Fruit fly (Drosophila melanogaster): ENCODE results near the gene Cyp12e1.
A peak's percentile ranks its signal among the peaks of the same experiment; 100 is the strongest.

The Cyp12e1 gene

DNA sequence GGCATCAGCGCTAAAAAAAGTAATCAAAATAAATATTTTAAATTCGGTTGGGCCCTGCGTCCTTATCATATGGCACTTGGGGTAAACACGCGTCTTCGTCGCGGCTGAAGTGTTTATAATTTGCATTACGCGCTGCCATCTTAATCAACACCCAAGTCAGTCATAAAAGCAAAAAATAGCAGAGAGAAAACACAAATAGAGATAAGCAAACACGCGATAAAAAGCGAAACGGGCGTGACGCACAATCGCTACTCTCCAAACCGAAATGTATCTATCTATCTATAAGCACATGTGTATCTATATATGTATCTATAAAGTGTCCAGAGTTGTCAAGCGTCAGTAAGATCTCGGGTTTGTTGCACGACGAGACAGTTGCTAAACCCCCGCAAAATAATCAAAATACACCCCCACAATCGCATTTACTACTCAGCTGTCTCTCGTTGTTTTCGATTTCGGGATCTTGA, 43.6 kb upstream of the Cyp12e1 start (continued):
- peak; percentile 19; the same call in 1 of the 3 replicates for TF ChIP-seq Dbx (GFP tag; IDR thresholded peaks at IDR 0.05)
- TF ChIP-seq zfh1 (GFP tag; IDR thresholded peaks at IDR 0.05), result no peak
- no peak for TF ChIP-seq C15 (GFP tag; IDR thresholded peaks at IDR 0.05)
- no peak for TF ChIP-seq CG11560 (tag; IDR thresholded peaks at IDR 0.05)
- TF ChIP-seq cwo (GFP tag; optimal IDR thresholded peaks at IDR 0.05), result peak; percentile 98
- TF ChIP-seq corto (GFP tag; optimal IDR thresholded peaks at IDR 0.05), result peak; percentile 41
- peak in 1 of 2 experiments; percentile 65 for TF ChIP-seq Pdp1 (GFP tag; optimal IDR thresholded peaks at IDR 0.05)
- TF ChIP-seq CG10267 (tag; optimal IDR thresholded peaks at IDR 0.05), result no peak
- TF ChIP-seq CG7839 (tag; optimal IDR thresholded peaks at IDR 0.05), result no peak
- no peak for TF ChIP-seq eyg (GFP tag; optimal IDR thresholded peaks at IDR 0.05)
- TF ChIP-seq sqz (GFP tag; optimal IDR thresholded peaks at IDR 0.05), result peak; percentile 37
- TF ChIP-seq CG12219 (GFP tag; optimal IDR thresholded peaks at IDR 0.05), result no peak
- no peak for TF ChIP-seq CG31224 (GFP tag; IDR thresholded peaks at IDR 0.05)
- TF ChIP-seq CG14965 (GFP tag; optimal IDR thresholded peaks at IDR 0.05; ENCODE audit: borderline replicate concordance), result no peak
- TF ChIP-seq CG3838 (GFP tag; optimal IDR thresholded peaks at IDR 0.05), result no peak
- TF ChIP-seq CG10274 (GFP tag; optimal IDR thresholded peaks at IDR 0.05), result peak; percentile 17
- TF ChIP-seq Vsx1 (GFP tag; optimal IDR thresholded peaks at IDR 0.05), result no peak
- no peak for TF ChIP-seq CG11398 (GFP tag; optimal IDR thresholded peaks at IDR 0.05)
- no peak for TF ChIP-seq trh (GFP tag; optimal IDR thresholded peaks at IDR 0.05)
- no peak for TF ChIP-seq ato (GFP tag; IDR thresholded peaks at IDR 0.05; ENCODE audit: partially characterized antibody)
- TF ChIP-seq gcm2 (GFP tag; optimal IDR thresholded peaks at IDR 0.05), result no peak
- no peak for TF ChIP-seq tio (GFP tag; optimal IDR thresholded peaks at IDR 0.05)

DNA sequence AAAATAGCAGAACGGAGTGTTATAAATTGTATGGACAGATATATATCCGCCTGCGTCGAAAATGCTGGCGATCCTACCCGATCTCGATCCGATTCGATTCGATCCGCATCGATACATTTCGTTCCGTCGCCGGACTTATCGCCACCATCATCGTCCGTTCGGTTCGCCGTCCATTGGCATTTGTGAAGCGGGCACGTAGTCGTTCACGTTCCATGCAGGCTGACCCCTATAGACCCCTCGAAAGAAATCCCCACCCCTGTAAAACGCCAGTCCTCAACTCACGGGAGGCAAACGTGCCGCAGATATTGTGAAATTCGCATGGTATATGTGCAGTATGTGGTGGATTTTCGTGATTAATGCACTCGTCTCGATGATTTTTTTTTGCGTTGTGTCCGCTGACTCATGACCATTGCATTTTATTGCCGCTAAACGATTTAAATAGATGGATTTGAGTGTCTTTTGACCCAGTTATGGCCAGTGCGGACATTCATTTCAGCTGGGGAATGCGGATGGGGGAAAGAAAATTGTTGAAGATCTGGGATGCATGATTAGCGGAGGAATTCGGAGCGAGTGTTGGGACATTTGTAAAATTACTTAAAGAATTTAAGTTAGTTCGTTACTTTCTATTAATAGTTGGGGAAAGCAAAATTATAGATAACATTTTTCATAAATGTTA, 42.6 kb upstream of the Cyp12e1 start:
- TF ChIP-seq Atf6 (GFP tag; IDR thresholded peaks at IDR 0.05) (0 out of 2 replicates have a peak, but pooled peaks have one; percentile 22), wek (GFP tag; optimal IDR thresholded peaks at IDR 0.05) (no peak), pum (GFP tag; optimal IDR thresholded peaks at IDR 0.05) (no peak), CG8924 (tag; optimal IDR thresholded peaks at IDR 0.05) (no peak), Mad (GFP tag; optimal IDR thresholded peaks at IDR 0.05) (no peak), Deaf1 (tag; optimal IDR thresholded peaks at IDR 0.05) (peak; percentile 54), vnd (GFP tag; IDR thresholded peaks at IDR 0.05; ENCODE audit: partially characterized antibody) (no peak), Poxn (GFP tag; IDR thresholded peaks at IDR 0.05) (no peak), mirr (GFP tag; optimal IDR thresholded peaks at IDR 0.05) (no peak), CG8290 (GFP tag; optimal IDR thresholded peaks at IDR 0.05) (no peak), CG8290 (tag; optimal IDR thresholded peaks at IDR 0.05) (peak in 1 of 2 experiments; percentile 8), grn (GFP tag; optimal IDR thresholded peaks at IDR 0.05) (peak; percentile 55), CG12769 (tag; optimal IDR thresholded peaks at IDR 0.05) (peak; percentile 14), CG9215 (GFP tag; IDR thresholded peaks at IDR 0.05) (no peak), gsb-n (tag; optimal IDR thresholded peaks at IDR 0.05) (peak; percentile 29), gcm (GFP tag; optimal IDR thresholded peaks at IDR 0.05) (peak; percentile 72), Hr78 (GFP tag; optimal IDR thresholded peaks at IDR 0.05) (peak in 1 of 2 experiments; percentile 43), CG31224 (GFP tag; IDR thresholded peaks at IDR 0.05) (no peak), cwo (GFP tag; optimal IDR thresholded peaks at IDR 0.05) (peak; percentile 95), sd (tag; optimal IDR thresholded peaks at IDR 0.05) (peak; percentile 64), chinmo (GFP tag; IDR thresholded peaks at IDR 0.05; ENCODE audit: partially characterized antibody) (peak; percentile 44; the same call in 1 of the 4 replicates), CG17328 (GFP tag; IDR thresholded peaks at IDR 0.05) (0 out of 2 replicates have a peak, but pooled peaks have one; percentile 7), Med (GFP tag) (peak; percentile 10), Dbx (GFP tag; IDR thresholded peaks at IDR 0.05) (no peak), peb (GFP tag; IDR thresholded peaks at IDR 0.05) (no peak), fd102C (GFP tag; optimal IDR thresholded peaks at IDR 0.05) (no peak), Lim3 (GFP tag; IDR thresholded peaks at IDR 0.05) (no peak)

Measured in whole organism, embryonic.